Fruit fly (Drosophila melanogaster): ENCODE results near the gene chinmo.

chinmo gene

DNA sequence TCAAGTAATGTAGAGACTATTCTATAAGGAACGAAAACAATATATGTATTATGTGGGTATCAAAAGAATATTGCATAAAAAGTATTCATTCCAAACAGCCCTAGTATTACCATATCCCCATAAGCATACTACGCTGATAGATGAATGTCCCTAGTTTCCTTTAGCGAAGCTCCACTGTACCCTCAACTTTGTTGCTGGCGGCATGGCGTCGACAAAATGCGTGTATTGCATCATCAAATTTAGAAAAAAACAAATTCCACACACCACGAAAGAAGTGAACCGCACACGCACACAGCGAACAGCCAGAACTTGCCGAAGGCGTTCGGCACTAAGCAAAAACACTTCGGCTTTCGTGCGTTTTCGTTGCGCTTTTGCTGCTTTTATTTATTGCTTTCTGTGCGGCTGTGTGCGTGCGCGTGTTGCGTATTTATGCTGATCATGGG is 18.3 kb upstream of the chinmo start:
- TF ChIP-seq noc (tag; optimal IDR thresholded peaks at IDR 0.05), result peak; percentile 88

DNA sequence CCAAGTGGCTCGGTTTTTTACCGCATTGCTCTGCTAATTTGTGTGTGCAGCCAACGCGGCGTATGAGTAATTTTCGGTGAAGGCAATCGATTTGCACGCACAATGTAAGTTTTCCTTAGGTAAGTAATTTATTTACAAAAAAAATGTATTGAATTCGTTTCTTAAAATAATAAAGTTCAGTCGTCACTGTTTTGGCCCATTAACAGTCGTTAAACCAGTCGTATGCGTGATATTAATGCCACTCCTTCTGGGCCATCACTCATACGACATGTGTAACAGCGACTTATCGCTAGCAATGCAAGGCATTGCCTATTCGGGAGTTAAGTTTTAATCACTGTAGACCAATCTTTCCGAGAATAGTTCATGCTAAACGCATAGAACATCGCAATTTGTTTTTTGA is 17.7 kb upstream of the chinmo start:
- no peak for TF ChIP-seq noc (tag; optimal IDR thresholded peaks at IDR 0.05)

DNA sequence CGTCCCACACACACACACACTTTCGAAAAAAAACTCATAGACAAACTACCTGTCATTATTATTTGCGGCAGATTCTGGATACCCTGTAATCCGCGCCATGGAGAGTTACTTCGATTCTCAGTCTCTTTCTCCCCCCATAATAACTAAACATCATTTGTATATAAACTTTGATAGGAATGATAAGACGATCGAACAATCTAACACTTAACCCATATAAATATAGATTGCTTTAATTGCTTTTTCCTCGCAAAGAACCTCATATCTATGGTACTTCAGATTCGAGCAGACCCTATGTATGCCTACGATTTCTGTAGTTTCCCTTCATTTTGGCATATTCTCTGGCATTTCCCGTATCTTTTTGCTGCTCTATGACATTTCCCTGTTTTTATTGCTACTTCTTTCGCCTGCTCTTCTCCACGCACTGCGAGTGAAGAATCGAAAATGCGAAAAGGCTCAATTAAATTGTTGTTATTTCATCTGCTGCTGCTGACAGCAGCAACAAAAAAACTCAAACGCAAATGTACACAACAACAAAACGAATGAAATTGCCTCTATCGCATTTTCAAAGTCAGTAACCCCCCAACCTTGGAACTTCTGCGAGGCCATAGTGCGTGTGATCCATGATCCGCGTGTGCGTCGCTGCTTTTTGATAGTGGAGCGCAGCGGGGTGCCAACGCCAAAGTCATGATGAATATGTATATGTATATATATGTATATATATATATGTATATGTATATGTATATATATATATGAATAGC is 16.8 kb upstream of the chinmo start:
- peak; percentile 96 for TF ChIP-seq noc (tag; optimal IDR thresholded peaks at IDR 0.05)

DNA sequence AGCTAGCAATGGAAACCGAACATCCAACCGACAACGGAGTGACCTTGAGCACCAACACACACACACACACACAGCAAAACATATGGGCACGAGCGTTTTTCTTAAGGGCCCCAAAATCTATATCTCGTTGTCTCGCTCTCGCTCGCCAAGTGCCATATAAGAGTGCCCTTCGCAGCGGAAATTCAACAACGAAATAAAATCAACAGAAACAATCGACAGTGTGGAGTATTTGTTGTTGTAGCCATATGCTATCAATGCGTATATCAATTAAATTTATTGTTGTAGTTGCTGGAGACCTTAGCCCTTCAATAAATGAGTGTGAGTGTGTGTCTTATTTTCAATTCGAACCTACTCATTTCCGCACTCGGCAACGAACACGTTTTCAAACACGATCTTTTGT is 14.5 kb upstream of the chinmo start:
- TF ChIP-seq noc (tag; optimal IDR thresholded peaks at IDR 0.05), result no peak

DNA sequence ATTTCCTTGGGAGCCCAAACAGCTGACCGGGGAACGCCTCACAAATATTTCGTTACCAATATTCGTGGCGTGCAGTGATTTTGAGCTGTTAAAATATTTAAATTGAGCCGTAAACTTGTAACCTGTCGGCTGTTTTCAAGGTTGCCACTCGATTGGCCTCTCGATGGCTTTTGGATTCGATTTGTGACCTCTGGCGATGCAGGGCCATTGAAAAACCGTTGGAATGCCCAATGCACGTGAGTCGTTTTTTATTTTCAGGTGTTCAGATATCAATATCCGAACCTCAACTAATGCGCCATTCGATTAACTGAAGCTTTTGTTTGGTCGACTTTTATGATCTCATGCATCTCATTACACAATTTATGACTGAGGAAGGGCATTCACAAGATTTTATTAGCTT is 13.8 kb upstream of the chinmo start:
- TF ChIP-seq noc (tag; optimal IDR thresholded peaks at IDR 0.05), result no peak

DNA sequence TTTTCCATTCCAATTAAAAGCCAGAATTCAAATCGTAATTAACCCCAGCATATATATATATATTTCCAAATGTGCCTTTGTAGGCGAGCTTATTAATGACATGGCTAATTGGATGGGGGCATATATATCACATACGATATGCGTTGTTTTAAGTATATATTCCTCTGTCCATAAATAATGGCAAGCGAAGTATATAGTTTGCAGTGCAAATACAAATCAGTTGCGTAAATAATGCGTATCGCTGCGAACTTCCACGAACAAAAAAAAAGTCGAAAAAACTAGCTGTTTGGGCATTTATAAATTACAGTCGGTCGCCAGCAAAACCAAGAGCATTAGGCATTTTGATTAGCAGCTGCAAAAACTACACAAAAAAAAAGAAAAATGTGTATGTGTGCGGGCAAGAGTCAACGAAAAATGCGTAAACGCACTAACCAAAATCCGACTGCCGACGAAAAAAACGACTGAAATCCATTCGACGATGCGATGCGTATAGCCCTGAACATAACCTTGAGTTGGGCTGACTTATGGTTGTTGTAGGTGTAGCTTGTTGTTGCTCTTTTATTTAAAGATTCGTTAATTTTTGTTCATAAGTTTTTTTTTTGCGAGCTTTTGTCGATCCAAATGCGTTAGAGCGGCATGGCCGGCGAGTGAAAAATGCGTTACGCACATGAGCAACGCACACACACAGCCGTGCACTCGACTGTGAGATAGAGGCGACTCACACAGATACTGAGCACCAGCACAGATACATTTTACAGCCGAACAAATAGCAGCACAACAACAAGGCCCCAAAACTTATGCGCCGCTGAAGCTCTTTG is 13.0 kb upstream of the chinmo start:
- peak; percentile 26 for TF ChIP-seq noc (tag; optimal IDR thresholded peaks at IDR 0.05)

DNA sequence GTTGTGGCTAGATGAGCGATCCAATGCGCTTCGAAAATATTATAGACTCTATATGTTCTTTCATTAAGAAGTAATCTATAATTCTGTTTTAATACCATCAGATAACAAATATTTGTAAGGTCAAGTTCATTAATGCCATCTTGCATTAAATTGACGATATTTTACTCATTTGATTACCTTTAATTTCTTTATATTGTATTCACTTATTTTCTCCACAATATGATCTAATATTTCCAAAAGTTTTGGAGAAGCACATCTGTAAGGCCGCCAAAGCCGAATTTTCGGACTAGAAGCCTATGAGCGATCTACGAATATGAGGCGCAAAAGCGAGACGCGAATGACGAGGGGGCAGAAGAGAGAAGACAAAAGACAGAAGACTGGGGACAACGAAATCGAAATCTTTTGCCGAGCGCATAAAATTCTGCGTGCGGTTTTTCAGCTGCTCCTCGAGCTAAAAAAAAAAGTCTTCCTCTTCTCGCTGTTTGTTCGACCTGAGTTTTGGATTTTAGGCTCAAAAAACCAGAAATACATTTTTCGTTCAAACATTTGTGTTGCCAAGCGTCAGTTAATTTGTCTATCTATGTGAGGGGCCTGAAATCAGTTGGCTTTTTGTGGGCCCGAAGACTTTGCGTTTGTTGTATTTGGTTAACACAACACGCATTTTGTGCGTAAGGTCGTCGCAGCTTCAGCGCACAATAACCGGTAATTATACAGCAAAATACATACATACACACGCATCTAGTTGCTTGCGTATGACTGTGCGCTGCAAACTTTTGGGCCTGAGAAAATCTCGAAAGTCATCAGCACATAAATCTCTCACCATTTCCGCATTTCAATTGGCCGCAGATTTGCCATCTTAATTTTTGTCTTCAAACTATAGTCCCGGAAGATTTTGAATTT is 12.2 kb upstream of the chinmo start:
- peak; percentile 99 for TF ChIP-seq noc (tag; optimal IDR thresholded peaks at IDR 0.05)

DNA sequence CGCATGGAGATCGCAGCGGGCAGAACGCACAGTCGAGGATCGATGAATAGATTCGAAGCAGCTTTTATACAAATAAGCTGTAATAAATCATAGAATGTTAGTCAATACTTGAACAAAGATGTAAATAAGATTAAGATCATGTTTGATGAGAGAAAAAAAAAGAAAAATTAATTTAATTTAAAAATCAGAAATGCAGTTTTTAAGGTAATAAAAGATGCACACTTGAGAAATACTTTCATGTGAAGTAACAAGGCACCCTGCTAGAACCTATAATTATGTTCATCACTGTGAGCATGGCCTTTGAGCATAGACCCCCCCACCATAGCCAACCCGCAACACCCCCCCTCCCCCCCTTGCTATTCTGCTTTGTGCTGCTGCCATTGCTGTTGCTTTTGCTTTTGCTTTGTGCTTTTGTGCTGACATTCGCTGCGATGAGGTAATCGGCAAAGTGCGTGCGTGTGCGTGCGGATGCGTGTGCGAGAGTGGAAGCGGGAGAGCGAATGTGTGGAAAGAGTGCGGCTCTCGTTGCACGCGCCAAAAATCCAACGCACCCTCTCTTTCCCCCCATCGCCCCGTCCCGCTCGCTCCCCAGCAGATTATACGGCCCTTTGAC is 7.7 kb upstream of the chinmo start:
- TF ChIP-seq noc (tag; optimal IDR thresholded peaks at IDR 0.05), result peak; percentile 98

DNA sequence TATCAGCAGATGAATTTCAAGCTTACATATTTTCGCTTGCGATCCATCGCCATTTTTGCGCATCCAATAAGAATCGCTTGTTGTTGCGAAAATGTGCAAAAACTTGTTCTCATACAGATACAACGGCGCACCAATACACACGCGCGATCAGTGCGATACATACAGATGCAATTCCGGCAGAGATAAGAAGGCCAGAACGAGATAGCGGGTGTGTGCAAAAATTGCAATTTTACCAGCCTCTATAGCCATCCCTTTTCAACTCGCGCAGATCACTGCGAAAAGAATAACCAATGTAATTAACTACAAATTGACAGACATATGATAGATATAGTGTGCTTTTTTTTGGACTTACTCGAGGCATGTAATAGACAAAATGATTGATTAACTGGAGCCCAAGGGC is 6.7 kb upstream of the chinmo start:
- no peak for TF ChIP-seq noc (tag; optimal IDR thresholded peaks at IDR 0.05)

DNA sequence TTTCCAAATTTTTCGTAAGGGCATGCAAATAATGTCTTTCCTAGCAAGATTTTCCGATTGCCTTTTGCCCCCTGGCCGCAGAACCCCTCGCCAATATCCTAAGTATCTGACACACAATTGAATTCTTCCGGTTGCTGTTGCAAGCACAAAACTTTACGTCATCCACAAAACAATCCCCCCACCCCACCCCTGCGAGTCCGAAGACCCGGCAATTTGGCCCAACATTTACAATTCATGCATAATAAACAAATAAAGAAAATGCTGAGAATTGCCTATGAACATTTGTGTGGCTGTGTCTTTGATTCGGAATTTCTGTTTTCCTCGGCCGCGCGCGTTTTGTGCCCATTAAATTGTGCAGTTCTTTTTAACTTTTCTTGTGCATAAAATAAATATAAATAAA is 5.7 kb upstream of the chinmo start:
- TF ChIP-seq noc (tag; optimal IDR thresholded peaks at IDR 0.05), result no peak

DNA sequence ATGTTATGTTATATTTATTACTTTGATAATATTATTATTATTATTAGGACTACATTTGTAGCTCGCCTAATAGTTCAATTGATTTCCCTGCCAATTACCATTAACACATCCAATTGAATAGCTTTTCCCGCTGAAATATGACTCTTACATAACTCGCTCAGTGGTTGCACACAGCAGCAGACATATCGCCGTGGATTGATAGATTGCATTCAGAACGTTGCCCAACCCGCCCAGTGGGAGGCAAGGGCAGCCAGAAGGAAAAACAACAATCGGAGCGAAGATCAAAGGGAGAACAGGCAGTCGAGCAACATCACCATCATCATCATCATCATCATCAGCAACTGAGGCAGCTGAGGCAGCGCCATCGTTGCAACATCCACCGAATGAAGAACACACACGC is 5.0 kb upstream of the chinmo start:
- no peak for TF ChIP-seq noc (tag; optimal IDR thresholded peaks at IDR 0.05)

DNA sequence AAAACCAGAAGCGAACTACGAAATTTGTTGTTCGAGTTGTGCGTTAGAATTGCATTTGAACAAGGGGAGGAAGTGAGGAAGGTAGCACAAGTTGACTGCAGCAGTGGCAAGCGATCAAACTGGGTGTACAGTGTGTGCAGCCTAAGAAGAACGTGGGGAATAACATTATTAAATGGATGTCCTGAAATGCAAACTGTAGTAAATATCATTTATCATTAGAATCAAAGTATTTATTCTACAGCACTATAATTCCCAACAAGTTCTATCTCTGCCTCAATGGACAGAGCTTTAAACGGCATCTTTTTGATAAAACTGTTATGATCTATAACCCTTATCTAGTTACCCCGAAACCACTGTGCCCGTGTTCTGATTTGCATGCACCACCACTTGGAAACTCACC is 4.6 kb upstream of the chinmo start:
- TF ChIP-seq noc (tag; optimal IDR thresholded peaks at IDR 0.05), result no peak

DNA sequence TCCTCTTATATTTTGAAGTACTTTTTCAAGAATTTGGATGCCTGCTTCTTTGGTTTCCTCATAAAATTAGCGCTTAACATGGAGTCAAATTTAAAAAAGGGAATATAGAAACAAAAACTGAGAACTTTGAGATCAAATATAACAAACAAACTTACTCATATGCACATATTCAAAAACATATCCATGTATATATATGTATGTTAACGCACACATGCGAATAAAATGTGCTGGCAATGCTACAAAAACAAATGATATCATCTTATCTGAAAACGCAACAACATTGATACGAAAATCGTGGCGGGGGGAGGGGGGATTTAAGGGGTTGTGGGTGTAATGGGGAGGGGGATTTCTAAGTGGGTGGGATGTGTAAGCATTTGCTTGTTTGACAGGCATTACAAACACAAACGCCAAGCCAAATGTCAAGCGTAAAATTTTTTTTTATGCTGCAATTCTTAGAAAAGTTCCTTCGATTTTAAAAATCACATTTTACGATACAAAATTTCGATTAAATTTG is 3.0 kb upstream of the chinmo start:
- no peak for TF ChIP-seq noc (tag; optimal IDR thresholded peaks at IDR 0.05)

DNA sequence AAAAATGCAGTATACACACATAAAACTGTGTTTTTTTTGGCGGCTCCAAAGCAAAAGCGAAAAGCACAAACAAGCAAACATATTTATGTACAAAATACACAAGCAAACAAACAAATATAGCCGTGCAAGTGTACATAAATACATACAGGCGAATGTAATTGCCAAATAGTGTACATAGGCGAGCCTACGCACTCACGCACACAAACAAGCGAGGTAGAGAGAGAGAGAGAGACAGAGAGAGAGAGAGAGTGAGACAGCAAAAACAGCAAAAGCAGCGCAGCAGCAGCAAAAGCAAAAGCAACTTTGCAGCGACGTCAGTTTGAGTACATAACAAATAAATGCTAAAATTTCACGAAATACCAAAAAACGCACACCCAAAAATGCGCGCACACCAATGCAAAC is 2.4 kb upstream of the chinmo start:
- no peak for TF ChIP-seq noc (tag; optimal IDR thresholded peaks at IDR 0.05)

DNA sequence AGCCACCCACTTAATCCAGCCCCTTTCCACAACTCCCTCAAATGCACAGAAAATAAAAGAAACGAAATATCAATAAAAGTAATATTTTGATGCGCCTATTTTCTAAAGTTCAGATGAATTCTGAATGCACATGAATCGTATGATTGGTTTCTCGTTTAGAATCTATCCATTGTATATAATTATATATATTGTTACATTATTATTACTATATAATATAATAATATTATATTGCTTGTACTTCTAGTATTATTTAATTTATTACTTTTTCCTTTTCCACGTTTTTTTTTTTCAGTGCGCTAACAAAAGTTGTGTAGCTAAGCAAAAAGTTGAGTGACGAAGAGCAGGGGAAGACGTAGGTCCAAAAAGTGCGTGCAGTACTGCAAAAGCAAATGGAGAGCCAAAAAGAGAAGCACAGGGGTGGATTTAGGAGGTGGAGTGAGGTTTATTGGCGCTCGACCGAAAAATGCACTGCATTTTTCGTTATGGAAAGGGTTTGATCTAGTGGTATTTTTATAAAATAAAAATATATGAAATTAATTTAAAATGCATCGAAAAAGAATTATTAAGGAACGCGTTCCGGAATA is 1.7 kb upstream of the chinmo start:
- peak; percentile 55 for TF ChIP-seq noc (tag; optimal IDR thresholded peaks at IDR 0.05)
